Worm (Caenorhabditis elegans): ENCODE results near the gene H04J21.1.

Gene H04J21.1

ce11 chrIII:2347291-2347690 is 24.5 kb downstream of the H04J21.1 start, which contains the start of gene gip-1:
TSS of gene gip-1 (plus strand) at chrIII:2347591.
- no peak for TF ChIP-seq ceh-82 (tag; optimal IDR thresholded peaks at IDR 0.05)
- TF ChIP-seq blmp-1 (tag; optimal IDR thresholded peaks at IDR 0.05; ENCODE audit: insufficient read depth), result no peak
- TF ChIP-seq skn-1 (tag; optimal IDR thresholded peaks at IDR 0.05), result no peak
- no peak for TF ChIP-seq R02D3.7 (tag; optimal IDR thresholded peaks at IDR 0.05)
- TF ChIP-seq nhr-21 (tag; optimal IDR thresholded peaks at IDR 0.05), result no peak
- TF ChIP-seq crh-2 (tag; optimal IDR thresholded peaks at IDR 0.05), result no peak
- no peak for TF ChIP-seq unc-62 (GFP tag; optimal IDR thresholded peaks at IDR 0.05)
- TF ChIP-seq nhr-237 (tag; optimal IDR thresholded peaks at IDR 0.05), result no peak
- TF ChIP-seq sma-3 (GFP tag; optimal IDR thresholded peaks at IDR 0.05), result no peak
- no peak for TF ChIP-seq lin-13 (GFP tag; optimal IDR thresholded peaks at IDR 0.05)
- TF ChIP-seq C34F6.9 (tag; optimal IDR thresholded peaks at IDR 0.05), result no peak
- no peak for TF ChIP-seq mdl-1 (tag; optimal IDR thresholded peaks at IDR 0.05)
- no peak for TF ChIP-seq nhr-11 (tag; optimal IDR thresholded peaks at IDR 0.05)
- no peak for TF ChIP-seq egl-27 (tag; optimal IDR thresholded peaks at IDR 0.05)
- no peak for TF ChIP-seq nhr-23 (tag; optimal IDR thresholded peaks at IDR 0.05)
- TF ChIP-seq Y55F3AM.14 (GFP tag; optimal IDR thresholded peaks at IDR 0.05), result no peak
- TF ChIP-seq aly-2 (tag; optimal IDR thresholded peaks at IDR 0.05), result no peak
- TF ChIP-seq elt-3 (tag; optimal IDR thresholded peaks at IDR 0.05), result no peak
- no peak for TF ChIP-seq ztf-4 (tag; optimal IDR thresholded peaks at IDR 0.05)

ce11 chrIII:2343273-2343672 is 28.5 kb downstream of the H04J21.1 start, which contains the start of gene phf-5:
TSS of gene phf-5 (plus strand) at chrIII:2343573.
- TF ChIP-seq ama-1 (optimal IDR thresholded peaks at IDR 0.05) (no peak), mbf-1 (tag; optimal IDR thresholded peaks at IDR 0.05) (no peak), unc-55 (GFP tag; optimal IDR thresholded peaks at IDR 0.05) (no peak), aly-2 (tag; optimal IDR thresholded peaks at IDR 0.05) (no peak), nhr-25 (tag; optimal IDR thresholded peaks at IDR 0.05) (no peak)

- no peak for TF ChIP-seq nhr-25 (tag; optimal IDR thresholded peaks at IDR 0.05)
- TF ChIP-seq lin-13 (GFP tag; optimal IDR thresholded peaks at IDR 0.05), result peak; percentile 53
- TF ChIP-seq lsy-2 (tag; optimal IDR thresholded peaks at IDR 0.05), result peak in 1 of 2 experiments; percentile 50
- TF ChIP-seq egl-27 (tag; optimal IDR thresholded peaks at IDR 0.05), result no peak
- peak; percentile 87 for TF ChIP-seq gmeb-1 (tag; optimal IDR thresholded peaks at IDR 0.05)
- TF ChIP-seq nhr-12 (tag; optimal IDR thresholded peaks at IDR 0.05), result no peak
- TF ChIP-seq F13H6.1 (tag; optimal IDR thresholded peaks at IDR 0.05), result no peak
- peak; percentile 11 for TF ChIP-seq fos-1 (tag; optimal IDR thresholded peaks at IDR 0.05)
- TF ChIP-seq nhr-129 (tag; optimal IDR thresholded peaks at IDR 0.05), result peak; percentile 6
- TF ChIP-seq unc-55 (GFP tag; optimal IDR thresholded peaks at IDR 0.05), result peak; percentile 21
- no peak for TF ChIP-seq nhr-23 (tag; optimal IDR thresholded peaks at IDR 0.05)
- TF ChIP-seq C34F6.9 (tag; optimal IDR thresholded peaks at IDR 0.05), result peak; percentile 8
- no peak for TF ChIP-seq mab-5 (tag; optimal IDR thresholded peaks at IDR 0.05)
Measured at ce11 chrIII:2331033-2331625, 40.6 kb downstream of the H04J21.1 start, which contains the start of the genes Y54F10BM.13 and ppm-1.D. TSS of gene Y54F10BM.13 (minus strand) at chrIII:2331083. TSS of gene ppm-1.D (plus strand) at chrIII:2331572.

ce11 chrIII:2330389-2330788 is 41.4 kb downstream of the H04J21.1 start:
- no peak for TF ChIP-seq nhr-6 (tag; optimal IDR thresholded peaks at IDR 0.05)
- TF ChIP-seq unc-62 (GFP tag; optimal IDR thresholded peaks at IDR 0.05), result no peak
- no peak for TF ChIP-seq mab-5 (tag; optimal IDR thresholded peaks at IDR 0.05)
- no peak for TF ChIP-seq mdl-1 (tag; optimal IDR thresholded peaks at IDR 0.05)
- no peak for TF ChIP-seq nhr-12 (tag; optimal IDR thresholded peaks at IDR 0.05)
- no peak for TF ChIP-seq mbf-1 (tag; optimal IDR thresholded peaks at IDR 0.05)
- TF ChIP-seq nhr-25 (tag; optimal IDR thresholded peaks at IDR 0.05), result no peak
- no peak for TF ChIP-seq elt-3 (tag; optimal IDR thresholded peaks at IDR 0.05)
- TF ChIP-seq nhr-10 (tag; optimal IDR thresholded peaks at IDR 0.05), result no peak
- TF ChIP-seq gmeb-1 (tag; optimal IDR thresholded peaks at IDR 0.05), result no peak
- no peak for TF ChIP-seq ama-1 (optimal IDR thresholded peaks at IDR 0.05)
- TF ChIP-seq dmd-4 (tag; optimal IDR thresholded peaks at IDR 0.05), result no peak
- TF ChIP-seq ceh-82 (tag; optimal IDR thresholded peaks at IDR 0.05), result no peak
- TF ChIP-seq unc-39 (tag; optimal IDR thresholded peaks at IDR 0.05), result no peak
- TF ChIP-seq lsy-2 (tag; optimal IDR thresholded peaks at IDR 0.05), result no peak
- TF ChIP-seq skn-1 (tag; optimal IDR thresholded peaks at IDR 0.05), result no peak
- TF ChIP-seq unc-55 (GFP tag; optimal IDR thresholded peaks at IDR 0.05), result no peak
- no peak for TF ChIP-seq ztf-11 (tag; optimal IDR thresholded peaks at IDR 0.05)
- no peak for TF ChIP-seq peb-1 (tag; optimal IDR thresholded peaks at IDR 0.05)
- TF ChIP-seq Y55F3AM.14 (GFP tag; optimal IDR thresholded peaks at IDR 0.05), result no peak

Data from whole organism, L2 larva.